Fruit fly (Drosophila melanogaster) whole organism, embryonic: ENCODE data around the gene mmy.

Experiments
- Adf1 ChIP-seq: fragments of 200-800 bp; sonication (Bioruptor generic); IDR thresholded peaks from 2 replicates; pipeline ENCODE4 v1.3.6; 2022; ENCODE audit warnings: missing biosample characterization, missing genetic modification characterization
- Atf6 ChIP-seq: fragments of 200-800 bp; sonication (Bioruptor generic); IDR thresholded peaks from 2 replicates; pipeline ENCODE4 v1.3.6; 2022; ENCODE audit warnings: missing biosample characterization, missing genetic modification characterization
- Blimp-1 ChIP-seq: fragments of 200-800 bp; sonication (Bioruptor generic); optimal IDR thresholded peaks from 3 replicates; lab custom pipeline; 2018; ENCODE audit warnings: missing biosample characterization, missing genetic modification characterization, mild to moderate bottlenecking, moderate library complexity, missing genetic modification reagents
- CG10979 ChIP-seq: fragments of 200-800 bp; sonication (Bioruptor generic); optimal IDR thresholded peaks from 2 replicates; lab custom pipeline; 2018; ENCODE audit warnings: missing biosample characterization, mild to moderate bottlenecking, missing genetic modification characterization, moderate library complexity
- CG11085 ChIP-seq: fragments of 200-800 bp; sonication (Bioruptor generic); IDR thresholded peaks from 2 replicates; pipeline ENCODE4 v1.3.6; 2022; ENCODE audit warnings: missing biosample characterization, missing genetic modification characterization
- CG11723 ChIP-seq: fragments of 200-800 bp; sonication (Bioruptor generic); optimal IDR thresholded peaks from 2 replicates; lab custom pipeline; 2017; ENCODE audit warnings: missing biosample characterization, mild to moderate bottlenecking, missing genetic modification characterization
- CG12659 ChIP-seq: fragments of 200-800 bp; sonication (Bioruptor generic); optimal IDR thresholded peaks from 3 replicates; lab custom pipeline; 2017; ENCODE audit warnings: mild to moderate bottlenecking, missing biosample characterization, missing genetic modification reagents, missing genetic modification characterization
- CG13287 ChIP-seq: fragments of 200-800 bp; sonication (Bioruptor generic); IDR thresholded peaks from 2 replicates; pipeline ENCODE4 v1.3.6; 2022; ENCODE audit warnings: missing biosample characterization, missing genetic modification characterization; ENCODE audit not compliant: partially characterized antibody
- CG13296 ChIP-seq: fragments of 200-800 bp; sonication (Bioruptor generic); optimal IDR thresholded peaks from 3 replicates; lab custom pipeline; 2018; ENCODE audit warnings: missing biosample characterization, mild to moderate bottlenecking, missing genetic modification characterization
- CG14050 ChIP-seq: fragments of 200-800 bp; sonication (Bioruptor generic); IDR thresholded peaks from 3 replicates; pipeline ENCODE4 v1.3.6; 2022; ENCODE audit warnings: missing biosample characterization, missing genetic modification characterization
- CG17328 ChIP-seq: fragments of 200-800 bp; sonication (Bioruptor generic); IDR thresholded peaks from 2 replicates; pipeline ENCODE4 v1.3.6; 2022; ENCODE audit warnings: missing biosample characterization, missing genetic modification characterization
- CG2116 ChIP-seq: fragments of 200-800 bp; sonication (Bioruptor generic); optimal IDR thresholded peaks from 3 replicates; lab custom pipeline; 2018; ENCODE audit warnings: missing biosample characterization, mild to moderate bottlenecking, missing genetic modification characterization
- CG30020 ChIP-seq: fragments of 200-800 bp; optimal IDR thresholded peaks from 2 replicates; lab custom pipeline; 2019; ENCODE audit warnings: missing biosample characterization, mild to moderate bottlenecking, missing genetic modification characterization, moderate library complexity
- CG4404 ChIP-seq: fragments of 200-800 bp; sonication (Bioruptor generic); IDR thresholded peaks from 2 replicates; pipeline ENCODE4 v1.3.6; 2022; ENCODE audit warnings: missing biosample characterization, missing genetic modification characterization
- CG4617 ChIP-seq: fragments of 200-800 bp; sonication (Bioruptor generic); optimal IDR thresholded peaks from 3 replicates; lab custom pipeline; 2016; ENCODE audit warnings: missing biosample characterization, missing genetic modification characterization, borderline replicate concordance
- CG4707 ChIP-seq: fragments of 200-800 bp; sonication (Bioruptor generic); optimal IDR thresholded peaks from 2 replicates; lab custom pipeline; 2018; ENCODE audit warnings: missing biosample characterization, mild to moderate bottlenecking, missing genetic modification characterization, moderate library complexity
- CG5180 ChIP-seq: fragments of 200-800 bp; sonication (Bioruptor generic); optimal IDR thresholded peaks from 3 replicates; lab custom pipeline; 2017; ENCODE audit warnings: missing biosample characterization, missing genetic modification characterization, mild to moderate bottlenecking, moderate library complexity, missing genetic modification reagents
- CG5953 ChIP-seq: fragments of 200-800 bp; sonication (Bioruptor generic); IDR thresholded peaks from 2 replicates; pipeline ENCODE4 v1.3.6; 2022; ENCODE audit warnings: missing biosample characterization, missing genetic modification characterization
- Dref ChIP-seq: fragments of 200-800 bp; sonication (Bioruptor generic); IDR thresholded peaks from 2 replicates; pipeline ENCODE4 v1.3.6; 2022; ENCODE audit warnings: missing biosample characterization, missing genetic modification characterization
- Ets65A ChIP-seq: fragments of 200-800 bp; sonication (Bioruptor generic); peaks from one replicate; lab custom pipeline; 2016; ENCODE audit warnings: missing biosample characterization, missing genetic modification characterization
- HLH3B ChIP-seq: fragments of 200-800 bp; sonication (Bioruptor generic); IDR thresholded peaks from 2 replicates; pipeline ENCODE4 v1.3.6; 2022; ENCODE audit warnings: missing biosample characterization, missing genetic modification characterization
- Hr3 ChIP-seq: fragments of 200-800 bp; sonication (Bioruptor generic); optimal IDR thresholded peaks from 3 replicates; lab custom pipeline; 2016; ENCODE audit warnings: missing biosample characterization, missing genetic modification characterization
- Hr51 ChIP-seq, 2 experiments: fragments of 200-800 bp; sonication (Bioruptor generic); optimal IDR thresholded peaks; 2 replicates in 1 of 2; 3 replicates in 1 of 2; lab custom pipeline; 2016 to 2018; ENCODE audit warnings: missing biosample characterization in 2 of 2, missing genetic modification characterization in 2 of 2, mild to moderate bottlenecking in 1 of 2, moderate library complexity in 1 of 2
- MESR4 ChIP-seq: fragments of 200-800 bp; sonication (Bioruptor generic); optimal IDR thresholded peaks from 2 replicates; lab custom pipeline; 2018; ENCODE audit warnings: missing biosample characterization, mild to moderate bottlenecking, missing genetic modification characterization, moderate library complexity
- Meics ChIP-seq: fragments of 200-800 bp; sonication (Bioruptor generic); optimal IDR thresholded peaks from 2 replicates; lab custom pipeline; 2017; ENCODE audit warnings: missing biosample characterization, mild to moderate bottlenecking, missing genetic modification characterization
- NC2β ChIP-seq: fragments of 200-800 bp; sonication (Bioruptor generic); optimal IDR thresholded peaks from 2 replicates; lab custom pipeline; 2016; ENCODE audit warnings: missing biosample characterization, missing genetic modification characterization
- Nf-YB ChIP-seq: fragments of 200-800 bp; sonication (Bioruptor generic); optimal IDR thresholded peaks from 3 replicates; lab custom pipeline; 2019; ENCODE audit warnings: missing biosample characterization, mild to moderate bottlenecking, missing genetic modification characterization, moderate library complexity
- Sin3A ChIP-seq: fragments of >200 bp; optimal IDR thresholded peaks from 2 replicates; lab custom pipeline; 2018
- Ssrp ChIP-seq: fragments of 200-800 bp; sonication (Bioruptor generic); optimal IDR thresholded peaks from 2 replicates; lab custom pipeline; 2018; ENCODE audit warnings: missing biosample characterization, mild to moderate bottlenecking, missing genetic modification characterization, moderate library complexity
- Usf ChIP-seq: fragments of 200-800 bp; sonication (Bioruptor generic); optimal IDR thresholded peaks from 2 replicates; lab custom pipeline; 2017; ENCODE audit warnings: missing genotype, missing biosample characterization, missing genetic modification characterization
- Xrp1 ChIP-seq: fragments of 200-800 bp; sonication (Bioruptor generic); IDR thresholded peaks from 2 replicates; pipeline ENCODE4 v1.3.6; 2022; ENCODE audit warnings: missing biosample characterization, missing genetic modification characterization
- amos ChIP-seq: fragments of 200-800 bp; sonication (Bioruptor generic); IDR thresholded peaks from 2 replicates; pipeline ENCODE4 v1.3.6; 2022; ENCODE audit warnings: missing biosample characterization, missing genetic modification characterization; ENCODE audit not compliant: partially characterized antibody
- cas ChIP-seq: fragments of 200-800 bp; sonication (Bioruptor generic); IDR thresholded peaks from 2 replicates; pipeline ENCODE4 v1.3.6; 2022; ENCODE audit warnings: missing biosample characterization, missing genetic modification characterization
- cato ChIP-seq: fragments of 200-800 bp; sonication (Bioruptor generic); optimal IDR thresholded peaks from 2 replicates; lab custom pipeline; 2016; ENCODE audit warnings: missing biosample characterization, missing genetic modification characterization, borderline replicate concordance
- caup ChIP-seq: fragments of 200-800 bp; sonication (Bioruptor generic); optimal IDR thresholded peaks from 3 replicates; lab custom pipeline; 2017; ENCODE audit warnings: missing biosample characterization, mild to moderate bottlenecking, missing genetic modification characterization, moderate library complexity; ENCODE audit not compliant: severe bottlenecking
- ci ChIP-seq: fragments of 200-800 bp; sonication (Bioruptor generic); IDR thresholded peaks from 3 replicates; pipeline ENCODE4 v1.3.6; 2022; ENCODE audit warnings: missing biosample characterization, missing genetic modification characterization
- ftz-f1 ChIP-seq: fragments of 200-800 bp; sonication (Bioruptor generic); optimal IDR thresholded peaks from 2 replicates; lab custom pipeline; 2016; ENCODE audit warnings: missing biosample characterization, missing genetic modification characterization
- gfzf ChIP-seq: fragments of 200-800 bp; sonication (Bioruptor generic); optimal IDR thresholded peaks from 2 replicates; lab custom pipeline; 2016; ENCODE audit warnings: missing biosample characterization, mild to moderate bottlenecking, missing genetic modification characterization, moderate library complexity
- h ChIP-seq: fragments of >200 bp; optimal IDR thresholded peaks from 2 replicates; lab custom pipeline; 2017
- ham ChIP-seq: fragments of 200-800 bp; sonication (Bioruptor generic); IDR thresholded peaks from 2 replicates; pipeline ENCODE4 v1.3.6; 2022; ENCODE audit warnings: missing biosample characterization, missing genetic modification characterization
- her ChIP-seq: fragments of 200-800 bp; sonication (Bioruptor generic); optimal IDR thresholded peaks from 2 replicates; lab custom pipeline; 2016; ENCODE audit warnings: missing biosample characterization, missing genetic modification characterization
- ind ChIP-seq: fragments of 200-800 bp; sonication (Bioruptor generic); optimal IDR thresholded peaks from 3 replicates; lab custom pipeline; 2016; ENCODE audit warnings: missing biosample characterization, missing genetic modification characterization
- pita ChIP-seq: fragments of 200-800 bp; sonication (Bioruptor generic); optimal IDR thresholded peaks from 2 replicates; lab custom pipeline; 2017; ENCODE audit warnings: missing biosample characterization, mild to moderate bottlenecking, missing genetic modification characterization
- pzg ChIP-seq: fragments of 200-800 bp; sonication (Bioruptor generic); optimal IDR thresholded peaks from 3 replicates; lab custom pipeline; 2018; ENCODE audit warnings: missing biosample characterization, mild to moderate bottlenecking, missing genetic modification characterization, moderate library complexity
- rib ChIP-seq: fragments of 200-800 bp; sonication (Bioruptor generic); IDR thresholded peaks from 2 replicates; pipeline ENCODE4 v1.3.6; 2022; ENCODE audit warnings: missing biosample characterization, missing genetic modification characterization
- sima ChIP-seq: fragments of 200-800 bp; sonication (Bioruptor generic); optimal IDR thresholded peaks from 2 replicates; lab custom pipeline; 2016; ENCODE audit warnings: missing biosample characterization, missing genetic modification characterization
- sna ChIP-seq: fragments of 200-800 bp; sonication (Bioruptor generic); IDR thresholded peaks from 2 replicates; pipeline ENCODE4 v1.3.6; 2022; ENCODE audit warnings: missing biosample characterization, missing genetic modification characterization; ENCODE audit not compliant: partially characterized antibody
- tna ChIP-seq: fragments of 200-800 bp; sonication (Bioruptor generic); IDR thresholded peaks from 2 replicates; pipeline ENCODE4 v1.3.6; 2022; ENCODE audit warnings: missing biosample characterization, missing genetic modification characterization; ENCODE audit not compliant: partially characterized antibody
- ttk ChIP-seq: fragments of 200-800 bp; sonication (Bioruptor generic); IDR thresholded peaks from 2 replicates; pipeline ENCODE4 v2.1.2; 2022; ENCODE audit warnings: missing biosample characterization, missing genetic modification characterization
- vnd ChIP-seq: fragments of 200-800 bp; sonication (Bioruptor generic); IDR thresholded peaks from 3 replicates; pipeline ENCODE4 v1.3.6; 2022; ENCODE audit warnings: missing biosample characterization, missing genetic modification characterization; ENCODE audit not compliant: partially characterized antibody
- zfh2 ChIP-seq: fragments of 200-800 bp; sonication (Bioruptor generic); optimal IDR thresholded peaks from 2 replicates; lab custom pipeline; 2016; ENCODE audit warnings: missing biosample characterization, missing genetic modification characterization

mmy gene

DNA sequence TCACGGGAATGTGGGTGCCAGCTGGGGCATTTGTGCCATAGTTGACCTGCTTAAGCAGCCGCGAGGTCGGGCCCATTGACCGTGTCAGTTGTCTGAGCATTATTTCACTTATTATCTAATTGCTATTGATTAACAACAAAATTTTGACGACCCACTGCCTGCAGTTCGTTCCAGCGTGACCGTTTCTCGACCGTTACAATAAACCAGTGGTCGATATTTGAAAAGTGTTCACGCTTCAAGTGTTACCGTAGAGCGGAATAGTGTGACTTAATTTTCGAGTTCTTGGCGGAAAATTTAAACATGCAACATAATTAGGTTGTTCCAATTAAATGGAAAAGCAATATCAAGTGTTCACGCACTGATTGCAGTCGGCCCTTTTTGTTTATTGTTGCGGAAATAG is 6.2 kb downstream of the mmy start, which contains the start of gene HemK1 (continued):
- no peak for TF ChIP-seq caup (GFP tag; lab: Kevin White, UChicago)
- TF ChIP-seq Xrp1 (GFP tag; lab: Robert Waterston, UW) = no peak
- no peak for TF ChIP-seq tna
- no peak for TF ChIP-seq Usf (GFP tag; lab: Kevin White, UChicago)
- 0 out of 2 replicates have a peak, but pooled peaks have one; percentile 25 for TF ChIP-seq Adf1
- peak; percentile 4 for TF ChIP-seq zfh2 (GFP tag; lab: Kevin White, UChicago)
- no peak for TF ChIP-seq Ssrp (tag; lab: Kevin White, UChicago)
- TF ChIP-seq ind (GFP tag; lab: Kevin White, UChicago) = no peak
- TF ChIP-seq ci (GFP tag; lab: Robert Waterston, UW) = 0 out of 3 replicates have a peak, but pooled peaks have one; percentile 34
- TF ChIP-seq Blimp-1 (GFP tag; lab: Kevin White, UChicago) = no peak
- TF ChIP-seq CG30020 (tag; lab: Kevin White, UChicago) = no peak
- no peak for TF ChIP-seq CG11723 (GFP tag; lab: Kevin White, UChicago)
- TF ChIP-seq Hr3 (GFP tag; lab: Kevin White, UChicago) = peak; percentile 4
- TF ChIP-seq Meics = no peak
- TF ChIP-seq Hr51 (GFP tag; optimal IDR thresholded peaks at IDR 0.05; lab: Kevin White, UChicago) = no peak
- no peak for TF ChIP-seq ttk (GFP tag; lab: Robert Waterston, UW)
- TF ChIP-seq pita (GFP tag; lab: Kevin White, UChicago) = no peak
- no peak for TF ChIP-seq CG5180
- peak; percentile 7 for TF ChIP-seq Nf-YB (GFP tag; lab: Kevin White, UChicago)
- no peak for TF ChIP-seq CG14050
- peak; percentile 38; the same call in 1 of the 2 replicates for TF ChIP-seq Dref
- no peak for TF ChIP-seq ham
- no peak for TF ChIP-seq CG17328 (GFP tag; lab: Robert Waterston, UW)
- peak; percentile 45 for TF ChIP-seq NC2β
- peak; percentile 58; the same call in 1 of the 2 replicates for TF ChIP-seq amos (GFP tag; lab: Robert Waterston, UW)
- TF ChIP-seq CG13296 (GFP tag; lab: Kevin White, UChicago) = no peak
- no peak for TF ChIP-seq sima
- TF ChIP-seq cato (GFP tag; lab: Kevin White, UChicago) = no peak
- TF ChIP-seq her = peak; percentile 27
- TF ChIP-seq CG11085 (GFP tag; lab: Robert Waterston, UW) = no peak
- no peak for TF ChIP-seq vnd (GFP tag; lab: Robert Waterston, UW)
- peak; percentile 83 for TF ChIP-seq Ets65A (GFP tag; lab: Kevin White, UChicago)
- 0 out of 2 replicates have a peak, but pooled peaks have one; percentile 21 for TF ChIP-seq Atf6 (GFP tag; lab: Robert Waterston, UW)
- TF ChIP-seq CG12659 = peak; percentile 72
- TF ChIP-seq gfzf (GFP tag; lab: Kevin White, UChicago) = peak; percentile 97
- peak; percentile 42 for TF ChIP-seq CG2116
- no peak for TF ChIP-seq HLH3B (GFP tag; lab: Robert Waterston, UW)
- TF ChIP-seq CG4707 = peak; percentile 5
- TF ChIP-seq CG13287 = peak; percentile 66
- TF ChIP-seq Sin3A (lab: Kevin White, UChicago) = peak; percentile 43
- TF ChIP-seq pzg (GFP tag; lab: Kevin White, UChicago) = peak; percentile 98
- no peak for TF ChIP-seq rib
- no peak for TF ChIP-seq cas (GFP tag; lab: Robert Waterston, UW)
- peak; percentile 75 for TF ChIP-seq MESR4 (GFP tag; lab: Kevin White, UChicago)
- no peak for TF ChIP-seq CG4404 (GFP tag; lab: Robert Waterston, UW)
- peak; percentile 16 for TF ChIP-seq CG10979 (tag; lab: Kevin White, UChicago)
- TF ChIP-seq h = no peak
- no peak for TF ChIP-seq CG5953 (GFP tag; lab: Robert Waterston, UW)
- peak; percentile 55 for TF ChIP-seq CG4617 (GFP tag; lab: Kevin White, UChicago)
- peak; percentile 97 for TF ChIP-seq ftz-f1 (GFP tag; lab: Kevin White, UChicago)
- TF ChIP-seq sna = peak; percentile 7; the same call in 1 of the 2 replicates
